Worm (Caenorhabditis elegans) whole organism, L4 larva: ENCODE data around the gene H04D03.7.

ENCODE experiments used
- F37D6.2 ChIP-seq: sonication (generic microtip); optimal IDR thresholded peaks from 2 replicates; lab custom pipeline; 2016; ENCODE audit warnings: mild to moderate bottlenecking, missing genetic modification characterization, missing compliant biosample characterization
- F44E2.7 ChIP-seq: fragments of 200-800 bp; sonication (Bioruptor generic); IDR thresholded peaks from 2 replicates; pipeline ENCODE4 v2.1.2; 2022; ENCODE audit warnings: missing genetic modification characterization, missing compliant biosample characterization
- F49E8.2 ChIP-seq: sonication (generic microtip); optimal IDR thresholded peaks from 2 replicates; lab custom pipeline; 2016; ENCODE audit warnings: missing compliant biosample characterization, mild to moderate bottlenecking, missing genetic modification characterization, borderline replicate concordance
- Y48G9A.11 ChIP-seq: fragments of 200-800 bp; sonication (Bioruptor generic); IDR thresholded peaks from 2 replicates; pipeline ENCODE4 v1.3.6; 2022; ENCODE audit warnings: missing genetic modification reagents, missing genetic modification characterization, missing compliant biosample characterization
- Y5F2A.4 ChIP-seq: fragments of 200-800 bp; sonication (Bioruptor generic); optimal IDR thresholded peaks from 2 replicates; lab custom pipeline; 2018; ENCODE audit warnings: mild to moderate bottlenecking, missing genetic modification characterization, missing compliant biosample characterization
- ZK337.2 ChIP-seq: fragments of 200-800 bp; sonication (Bioruptor generic); IDR thresholded peaks from 2 replicates; pipeline ENCODE4 v1.3.6; 2022; ENCODE audit warnings: missing genetic modification reagents, missing genetic modification characterization, missing compliant biosample characterization
- attf-4 ChIP-seq: sonication (generic microtip); optimal IDR thresholded peaks from 3 replicates; lab custom pipeline; 2017; ENCODE audit warnings: missing biosample characterization, missing genetic modification characterization
- ceh-44 ChIP-seq: fragments of 200-800 bp; sonication (Bioruptor generic); IDR thresholded peaks from 2 replicates; pipeline ENCODE4 v1.3.6; 2022; ENCODE audit warnings: missing genetic modification reagents, missing genetic modification characterization, missing compliant biosample characterization
- ceh-82 ChIP-seq: sonication (generic microtip); optimal IDR thresholded peaks from 2 replicates; lab custom pipeline; 2017; ENCODE audit warnings: missing biosample characterization, missing genetic modification characterization
- cey-2 ChIP-seq: sonication (generic microtip); optimal IDR thresholded peaks from 3 replicates; lab custom pipeline; 2017; ENCODE audit warnings: missing genetic modification characterization, mild to moderate bottlenecking, missing compliant biosample characterization, antibody characterized with exemption, borderline replicate concordance; ENCODE audit not compliant: insufficient read depth
- daf-12 ChIP-seq: fragments of 150-350 bp; optimal IDR thresholded peaks from 2 replicates; lab custom pipeline; 2014; ENCODE audit warnings: missing biosample characterization, missing genetic modification reagents, missing genetic modification characterization
- daf-16 ChIP-seq, 3 experiments: sonication (generic microtip); optimal IDR thresholded peaks; 2 replicates each; lab custom pipeline; 2016 to 2017; ENCODE audit warnings: missing genetic modification characterization in 3 of 3, missing genetic modification reagents in 3 of 3, mild to moderate bottlenecking in 2 of 3, missing compliant biosample characterization in 2 of 3, missing biosample characterization in 1 of 3, moderate library complexity in 1 of 3
- dmd-9 ChIP-seq: fragments of 200-800 bp; sonication (Bioruptor generic); IDR thresholded peaks from 2 replicates; pipeline ENCODE4 v1.3.6; 2022; ENCODE audit warnings: missing genetic modification reagents, missing genetic modification characterization, missing compliant biosample characterization
- dpl-1 ChIP-seq: fragments of 150-350 bp; optimal IDR thresholded peaks from 2 replicates; lab custom pipeline; 2014; ENCODE audit warnings: missing biosample characterization, missing genetic modification reagents, missing genetic modification characterization
- duxl-1 ChIP-seq: sonication (generic microtip); optimal IDR thresholded peaks from 2 replicates; lab custom pipeline; 2016; ENCODE audit warnings: mild to moderate bottlenecking, missing genetic modification characterization, moderate library complexity, missing compliant biosample characterization; ENCODE audit not compliant: poor library complexity
- dve-1 ChIP-seq: sonication (generic microtip); optimal IDR thresholded peaks from 2 replicates; lab custom pipeline; 2017; ENCODE audit warnings: antibody characterized with exemption, mild to moderate bottlenecking, missing genetic modification characterization, missing compliant biosample characterization; ENCODE audit not compliant: insufficient read depth
- egl-43 ChIP-seq: fragments of 200-800 bp; sonication (Bioruptor generic); IDR thresholded peaks from 2 replicates; pipeline ENCODE4 v1.3.6; 2022; ENCODE audit warnings: missing genetic modification reagents, missing genetic modification characterization, missing compliant biosample characterization
- fkh-10 ChIP-seq: fragments of 150-350 bp; optimal IDR thresholded peaks from 2 replicates; lab custom pipeline; 2014; ENCODE audit warnings: missing biosample characterization, missing genetic modification reagents, missing genetic modification characterization
- gei-8 ChIP-seq: fragments of 200-800 bp; sonication (Bioruptor generic); optimal IDR thresholded peaks from 2 replicates; lab custom pipeline; 2018; ENCODE audit warnings: mild to moderate bottlenecking, missing genetic modification characterization, missing compliant biosample characterization
- hif-1 ChIP-seq, 2 experiments: sonication (generic microtip); optimal IDR thresholded peaks; 2 replicates each; lab custom pipeline; 2016 to 2017; ENCODE audit warnings: missing compliant biosample characterization in 2 of 2, missing genetic modification characterization in 2 of 2, missing genetic modification reagents in 2 of 2, missing genotype in 2 of 2, mild to moderate bottlenecking in 1 of 2
- hlh-11 ChIP-seq: fragments of 200-800 bp; sonication (Bioruptor generic); optimal IDR thresholded peaks from 2 replicates; lab custom pipeline; 2018; ENCODE audit warnings: mild to moderate bottlenecking, missing genetic modification characterization, missing compliant biosample characterization
- lim-7 ChIP-seq: fragments of 200-800 bp; sonication (Bioruptor generic); IDR thresholded peaks from 2 replicates; pipeline ENCODE4 v1.3.6; 2022; ENCODE audit warnings: missing genetic modification characterization, missing compliant biosample characterization
- lin-15B ChIP-seq: fragments of 150-350 bp; sonication (generic microtip); optimal IDR thresholded peaks from 3 replicates; lab custom pipeline; 2014; ENCODE audit warnings: missing biosample characterization, missing genetic modification characterization
- lin-29 ChIP-seq: fragments of 200-800 bp; sonication (Bioruptor generic); IDR thresholded peaks from 2 replicates; pipeline ENCODE4 v1.3.6; 2022; ENCODE audit warnings: missing genetic modification reagents, missing genetic modification characterization, missing compliant biosample characterization
- lin-38 ChIP-seq: fragments of 200-800 bp; sonication (Bioruptor generic); IDR thresholded peaks from 2 replicates; pipeline ENCODE4 v1.3.6; 2022; ENCODE audit warnings: missing genetic modification reagents, missing genetic modification characterization, missing compliant biosample characterization
- lin-39 ChIP-seq: fragments of 150-350 bp; optimal IDR thresholded peaks from 2 replicates; lab custom pipeline; 2014; ENCODE audit warnings: missing biosample characterization, missing genetic modification reagents, missing genetic modification characterization
- lir-3 ChIP-seq: sonication (generic microtip); optimal IDR thresholded peaks from 2 replicates; lab custom pipeline; 2016; ENCODE audit warnings: mild to moderate bottlenecking, missing genetic modification characterization, missing compliant biosample characterization
- lsy-2 ChIP-seq, 2 experiments: fragments of 150-350 bp in 1 of 2; sonication (generic microtip) in 1 of 2; optimal IDR thresholded peaks; 2 replicates each; lab custom pipeline; 2014 to 2017; ENCODE audit warnings: missing biosample characterization in 2 of 2, missing genetic modification characterization in 2 of 2
- madf-5 ChIP-seq, 2 experiments: fragments of 200-800 bp; sonication (Bioruptor generic); IDR thresholded peaks; 2 replicates each; pipeline ENCODE4 v1.3.6; 2022; ENCODE audit warnings: missing compliant biosample characterization in 2 of 2, missing genetic modification characterization in 2 of 2
- mes-2 ChIP-seq: sonication (generic microtip); optimal IDR thresholded peaks from 2 replicates; lab custom pipeline; 2016; ENCODE audit warnings: missing genotype, mild to moderate bottlenecking, missing genetic modification characterization, missing compliant biosample characterization; ENCODE audit not compliant: poor library complexity, severe bottlenecking
- mxl-3 ChIP-seq: fragments of 200-800 bp; sonication (Bioruptor generic); optimal IDR thresholded peaks from 2 replicates; lab custom pipeline; 2018; ENCODE audit warnings: mild to moderate bottlenecking, missing genetic modification characterization, missing compliant biosample characterization
- nhr-11 ChIP-seq: fragments of 150-350 bp; optimal IDR thresholded peaks from 2 replicates; lab custom pipeline; 2014; ENCODE audit warnings: missing biosample characterization, missing genetic modification characterization
- nhr-25 ChIP-seq: sonication (generic microtip); optimal IDR thresholded peaks from 2 replicates; lab custom pipeline; 2017; ENCODE audit warnings: missing genetic modification characterization, mild to moderate bottlenecking, missing compliant biosample characterization, antibody characterized with exemption, moderate library complexity, borderline replicate concordance; ENCODE audit not compliant: insufficient read depth
- nhr-42 ChIP-seq: fragments of 200-800 bp; sonication (Bioruptor generic); IDR thresholded peaks from 2 replicates; pipeline ENCODE4 v1.3.6; 2022; ENCODE audit warnings: missing genetic modification characterization, missing compliant biosample characterization
- nhr-48 ChIP-seq: sonication (generic microtip); optimal IDR thresholded peaks from 2 replicates; lab custom pipeline; 2016; ENCODE audit warnings: mild to moderate bottlenecking, missing genetic modification characterization, missing compliant biosample characterization
- nhr-6 ChIP-seq: fragments of 150-350 bp; optimal IDR thresholded peaks from 2 replicates; lab custom pipeline; 2014; ENCODE audit warnings: missing biosample characterization, missing genetic modification characterization
- nhr-76 ChIP-seq: fragments of 150-350 bp; optimal IDR thresholded peaks from 2 replicates; lab custom pipeline; 2014; ENCODE audit warnings: missing biosample characterization, missing genetic modification characterization
- php-3 ChIP-seq: fragments of 200-800 bp; sonication (Bioruptor generic); IDR thresholded peaks from 2 replicates; pipeline ENCODE4 v1.3.6; 2022; ENCODE audit warnings: missing genetic modification reagents, missing genetic modification characterization, missing compliant biosample characterization
- rbr-2 ChIP-seq: sonication (generic microtip); optimal IDR thresholded peaks from 2 replicates; lab custom pipeline; 2016; ENCODE audit warnings: missing genotype, missing genetic modification characterization, missing compliant biosample characterization
- snpc-1.2 ChIP-seq: fragments of 200-800 bp; sonication (Bioruptor generic); IDR thresholded peaks from 2 replicates; pipeline ENCODE4 v1.3.6; 2022; ENCODE audit warnings: missing genetic modification reagents, missing genetic modification characterization, missing compliant biosample characterization
- snpc-4 ChIP-seq: fragments of 150-350 bp; optimal IDR thresholded peaks from 2 replicates; lab custom pipeline; 2014; ENCODE audit warnings: missing biosample characterization, missing genetic modification characterization
- spr-3 ChIP-seq: fragments of 200-800 bp; sonication (Bioruptor generic); optimal IDR thresholded peaks from 2 replicates; lab custom pipeline; 2018; ENCODE audit warnings: mild to moderate bottlenecking, missing genetic modification characterization, missing compliant biosample characterization
- tra-1 ChIP-seq: fragments of 200-800 bp; sonication (Bioruptor generic); IDR thresholded peaks from 2 replicates; pipeline ENCODE4 v1.3.6; 2022; ENCODE audit warnings: missing genetic modification reagents, missing genetic modification characterization, missing compliant biosample characterization
- unc-62 ChIP-seq, 3 experiments: fragments of 150-350 bp in 1 of 3; sonication (generic microtip); optimal IDR thresholded peaks in 2 of 3; peaks in 1 of 3; 1 replicate in 1 of 3; 2 replicates in 2 of 3; lab custom pipeline; 2014 to 2017; ENCODE audit warnings: missing biosample characterization in 3 of 3, missing genetic modification characterization in 3 of 3, missing genetic modification reagents in 3 of 3, missing genotype in 1 of 3
- vab-7 ChIP-seq: fragments of 200-800 bp; sonication (Bioruptor generic); IDR thresholded peaks from 2 replicates; pipeline ENCODE4 v1.3.6; 2022; ENCODE audit warnings: missing genetic modification reagents, missing genetic modification characterization, missing compliant biosample characterization
- zag-1 ChIP-seq: fragments of 150-350 bp; optimal IDR thresholded peaks from 2 replicates; lab custom pipeline; 2014; ENCODE audit warnings: missing biosample characterization, missing genetic modification characterization
- ztf-7 ChIP-seq: fragments of 150-350 bp; optimal IDR thresholded peaks from 2 replicates; lab custom pipeline; 2014; ENCODE audit warnings: missing biosample characterization, missing genetic modification characterization

The H04D03.7 gene

ce11 chrIII:10432104-10432503, 14.5 kb downstream of the H04D03.7 start:
- TF ChIP-seq dpl-1 (GFP tag; lab: Kevin White, UChicago) = no peak
- TF ChIP-seq egl-43 (GFP tag; lab: Robert Waterston, UW) = 0 out of 2 replicates have a peak, but pooled peaks have one; percentile 66
- no peak for TF ChIP-seq snpc-1.2 (GFP tag; lab: Robert Waterston, UW)
- TF ChIP-seq dve-1 (tag; lab: Kevin White, UChicago) = no peak
- no peak for TF ChIP-seq vab-7 (GFP tag; lab: Robert Waterston, UW)
- no peak for TF ChIP-seq attf-4 (tag; lab: Kevin White, UChicago)
- TF ChIP-seq mes-2 (tag; lab: Kevin White, UChicago) = no peak
- TF ChIP-seq lin-15B (tag; lab: Kevin White, UChicago) = no peak
- no peak for TF ChIP-seq F37D6.2 (tag; lab: Kevin White, UChicago)
- no peak for TF ChIP-seq nhr-48 (tag; lab: Kevin White, UChicago)
- no peak for TF ChIP-seq madf-5 (GFP tag; IDR thresholded peaks at IDR 0.05; lab: Robert Waterston, UW)
- no peak for TF ChIP-seq daf-16 (GFP tag; optimal IDR thresholded peaks at IDR 0.05; lab: Kevin White, UChicago)
- peak; percentile 18 for TF ChIP-seq daf-16 (tag; optimal IDR thresholded peaks at IDR 0.05; lab: Kevin White, UChicago)
- no peak for TF ChIP-seq cey-2 (tag; lab: Kevin White, UChicago)
- no peak for TF ChIP-seq lin-38 (GFP tag; lab: Robert Waterston, UW)
- TF ChIP-seq nhr-42 = no peak
- no peak for TF ChIP-seq nhr-25
- TF ChIP-seq ceh-44 (GFP tag; lab: Robert Waterston, UW) = peak; percentile 52; the same call in 1 of the 2 replicates
- TF ChIP-seq lim-7 (GFP tag; lab: Robert Waterston, UW) = no peak
- TF ChIP-seq lin-29 = no peak
- TF ChIP-seq mxl-3 = no peak
- no peak for TF ChIP-seq nhr-76
- no peak for TF ChIP-seq ztf-7 (tag; lab: Kevin White, UChicago)
- TF ChIP-seq nhr-11 (tag; lab: Kevin White, UChicago) = peak; percentile 41
- TF ChIP-seq fkh-10 = no peak
- no peak for TF ChIP-seq duxl-1 (tag; lab: Kevin White, UChicago)
- TF ChIP-seq F44E2.7 (GFP tag; lab: Robert Waterston, UW) = no peak
- peak in 1 of 2 experiments; percentile 18 for TF ChIP-seq unc-62 (GFP tag; optimal IDR thresholded peaks at IDR 0.05 in 1 of 2; lab: Kevin White, UChicago)
- TF ChIP-seq unc-62 (tag; optimal IDR thresholded peaks at IDR 0.05; lab: Kevin White, UChicago) = no peak
- TF ChIP-seq dmd-9 = 0 out of 2 replicates have a peak, but pooled peaks have one; percentile 28
- TF ChIP-seq lin-39 (tag; lab: Kevin White, UChicago) = no peak
- TF ChIP-seq daf-12 (tag; lab: Kevin White, UChicago) = no peak
- TF ChIP-seq gei-8 (GFP tag; lab: Kevin White, UChicago) = no peak
- TF ChIP-seq lir-3 (tag; lab: Kevin White, UChicago) = no peak
- TF ChIP-seq php-3 (GFP tag; lab: Robert Waterston, UW) = no peak
- no peak for TF ChIP-seq tra-1 (GFP tag; lab: Robert Waterston, UW)
- peak; percentile 13 for TF ChIP-seq rbr-2 (tag; lab: Kevin White, UChicago)
- no peak for TF ChIP-seq ZK337.2 (GFP tag; lab: Robert Waterston, UW)
- no peak for TF ChIP-seq ceh-82 (tag; lab: Kevin White, UChicago)
- TF ChIP-seq lsy-2 (tag; optimal IDR thresholded peaks at IDR 0.05; lab: Kevin White, UChicago) = peak in 1 of 2 experiments; percentile 20
- TF ChIP-seq hif-1 (tag; optimal IDR thresholded peaks at IDR 0.05; lab: Kevin White, UChicago) = no peak
- no peak for TF ChIP-seq Y5F2A.4 (GFP tag; lab: Kevin White, UChicago)
- TF ChIP-seq hlh-11 (tag; lab: Kevin White, UChicago) = no peak
- no peak for TF ChIP-seq F49E8.2 (tag; lab: Kevin White, UChicago)
- no peak for TF ChIP-seq spr-3 (GFP tag; lab: Kevin White, UChicago)
- TF ChIP-seq snpc-4 (tag; lab: Kevin White, UChicago) = no peak
- TF ChIP-seq nhr-6 (tag; lab: Kevin White, UChicago) = no peak
- TF ChIP-seq Y48G9A.11 (GFP tag; lab: Robert Waterston, UW) = no peak
- TF ChIP-seq zag-1 = no peak
- TF ChIP-seq, all 104 proteins: peak for 8
